Fruit fly (Drosophila melanogaster) Kc167 (cell line): Measurements from ENCODE around the gene CG32320.

Source experiments
- Myc ChIP-seq: fragments of >200 bp; optimal IDR thresholded peaks from 2 replicates; lab custom pipeline; 2017; ENCODE audit warnings: missing external identifiers
- Sin3A ChIP-seq: fragments of >200 bp; optimal IDR thresholded peaks from 2 replicates; lab custom pipeline; 2018; ENCODE audit warnings: missing external identifiers
- h ChIP-seq: fragments of >200 bp; optimal IDR thresholded peaks from 3 replicates; lab custom pipeline; 2018; ENCODE audit warnings: missing external identifiers
- insv ChIP-seq: fragments of >200 bp; optimal IDR thresholded peaks from 3 replicates; lab custom pipeline; 2018; ENCODE audit warnings: missing external identifiers
- psq ChIP-seq: fragments of >200 bp; optimal IDR thresholded peaks from 2 replicates; lab custom pipeline; 2017; ENCODE audit warnings: missing external identifiers
- ttk ChIP-seq: sonication (Bioruptor generic); optimal IDR thresholded peaks from 2 replicates; lab custom pipeline; 2017; ENCODE audit warnings: missing external identifiers

dm6 chr3L:1364368-1364767 lies 34.0 kb upstream of the CG32320 start:
- TF ChIP-seq h (lab: Kevin White, UChicago) (no peak), psq (no peak), Myc (lab: Kevin White, UChicago) (no peak), Sin3A (lab: Kevin White, UChicago) (no peak), insv (lab: Kevin White, UChicago) (no peak), ttk (lab: Kevin White, UChicago) (no peak)
